Fruit fly (Drosophila melanogaster) whole organism, adult: ENCODE results near the gene Cln3.
"Not testable (repeated sequence)": the region's sequence is repeated elsewhere in the genome, so short reads cannot be mapped to it uniquely, and the experiment has no call there.

ENCODE experiments used
- CG11617 ChIP-seq: fragments of 200-800 bp; sonication (Bioruptor generic); optimal IDR thresholded peaks from 2 replicates; lab custom pipeline; 2017; ENCODE audit warnings: mild to moderate bottlenecking, missing biosample characterization, missing genetic modification reagents, missing genetic modification characterization
- CG12768 ChIP-seq: fragments of 200-800 bp; sonication (Bioruptor generic); optimal IDR thresholded peaks from 2 replicates; lab custom pipeline; 2017; ENCODE audit warnings: missing biosample characterization, missing genetic modification characterization, mild to moderate bottlenecking, moderate library complexity, missing genetic modification reagents
- CG14711 ChIP-seq: fragments of 200-800 bp; sonication (Bioruptor generic); optimal IDR thresholded peaks from 2 replicates; lab custom pipeline; 2018; ENCODE audit warnings: missing biosample characterization, mild to moderate bottlenecking, missing genetic modification characterization, moderate library complexity
- CG1620 ChIP-seq: fragments of 200-800 bp; sonication (Bioruptor generic); optimal IDR thresholded peaks from 2 replicates; lab custom pipeline; 2016; ENCODE audit warnings: missing biosample characterization, missing genetic modification characterization
- CG33017 ChIP-seq: fragments of 200-800 bp; sonication (Bioruptor generic); optimal IDR thresholded peaks from 2 replicates; lab custom pipeline; 2018; ENCODE audit warnings: missing biosample characterization, mild to moderate bottlenecking, missing genetic modification characterization, moderate library complexity
- CG5204 ChIP-seq: fragments of 200-800 bp; sonication (Bioruptor generic); optimal IDR thresholded peaks from 2 replicates; lab custom pipeline; 2016; ENCODE audit warnings: missing biosample characterization, missing genetic modification characterization
- CG7045 ChIP-seq: fragments of 200-800 bp; sonication (Bioruptor generic); optimal IDR thresholded peaks from 2 replicates; lab custom pipeline; 2017; ENCODE audit warnings: missing biosample characterization, mild to moderate bottlenecking, missing genetic modification characterization
- CG7101 ChIP-seq: fragments of 200-800 bp; sonication (Bioruptor generic); optimal IDR thresholded peaks from 2 replicates; lab custom pipeline; 2018; ENCODE audit warnings: missing biosample characterization, mild to moderate bottlenecking, missing genetic modification characterization, moderate library complexity
- Clk ChIP-seq: fragments of 200-800 bp; sonication (Bioruptor generic); optimal IDR thresholded peaks from 2 replicates; lab custom pipeline; 2017; ENCODE audit warnings: missing biosample characterization, missing genetic modification characterization
- Crg-1 ChIP-seq: fragments of 200-800 bp; sonication (Bioruptor generic); optimal IDR thresholded peaks from 2 replicates; lab custom pipeline; 2016; ENCODE audit warnings: missing biosample characterization, missing genetic modification characterization
- Hr96 ChIP-seq: fragments of 200-800 bp; sonication (Bioruptor generic); optimal IDR thresholded peaks from 2 replicates; lab custom pipeline; 2016; ENCODE audit warnings: missing biosample characterization, missing genetic modification characterization
- Mnt ChIP-seq: fragments of 200-800 bp; sonication (Bioruptor generic); optimal IDR thresholded peaks from 2 replicates; lab custom pipeline; 2016; ENCODE audit warnings: missing biosample characterization, mild to moderate bottlenecking, missing genetic modification characterization
- bab1 ChIP-seq: fragments of 200-800 bp; sonication (Bioruptor generic); optimal IDR thresholded peaks from 3 replicates; lab custom pipeline; 2019; ENCODE audit warnings: missing biosample characterization, mild to moderate bottlenecking, missing genetic modification characterization, moderate library complexity
- cic ChIP-seq: fragments of 200-800 bp; sonication (Bioruptor generic); optimal IDR thresholded peaks from 2 replicates; lab custom pipeline; 2017; ENCODE audit warnings: missing biosample characterization, mild to moderate bottlenecking, missing genetic modification characterization, moderate library complexity
- cnc ChIP-seq, 2 experiments: fragments of >200 bp; optimal IDR thresholded peaks; 2 replicates each; lab custom pipeline; 2017
- kay ChIP-seq: fragments of 200-800 bp; sonication (Bioruptor generic); peaks from one replicate; lab custom pipeline; 2016; ENCODE audit warnings: missing biosample characterization, missing genetic modification characterization, borderline replicate concordance
- ovo ChIP-seq: fragments of 200-800 bp; sonication (Bioruptor generic); optimal IDR thresholded peaks from 2 replicates; lab custom pipeline; 2016; ENCODE audit warnings: missing biosample characterization, missing genetic modification characterization
- pad ChIP-seq: fragments of 200-800 bp; sonication (Bioruptor generic); optimal IDR thresholded peaks from 3 replicates; lab custom pipeline; 2017; ENCODE audit warnings: missing biosample characterization, missing genetic modification characterization, mild to moderate bottlenecking, moderate library complexity, missing genetic modification reagents
- tj ChIP-seq: fragments of 200-800 bp; sonication (Bioruptor generic); optimal IDR thresholded peaks from 3 replicates; lab custom pipeline; 2017; ENCODE audit warnings: missing biosample characterization, mild to moderate bottlenecking, missing genetic modification characterization, moderate library complexity
- toe ChIP-seq: fragments of 200-800 bp; sonication (Bioruptor generic); optimal IDR thresholded peaks from 2 replicates; lab custom pipeline; 2016; ENCODE audit warnings: missing biosample characterization, missing genetic modification characterization

Gene Cln3

dm6 chr3L:17814036-17814435, at the start of gene Cln3:
Gene Cln3, minus strand, starts transcription at chr3L:17814119.
- peak; percentile 32 for TF ChIP-seq CG7101
- peak; percentile 72 for TF ChIP-seq CG7045 (GFP tag; lab: Kevin White, UChicago)
- TF ChIP-seq Crg-1: no peak
- peak; percentile 79 for TF ChIP-seq CG33017 (tag; lab: Kevin White, UChicago)
- peak; percentile 48 for TF ChIP-seq CG5204 (GFP tag; lab: Kevin White, UChicago)
- TF ChIP-seq tj (GFP tag; lab: Kevin White, UChicago): peak; percentile 21
- TF ChIP-seq toe: peak; percentile 37
- no peak for TF ChIP-seq bab1
- peak; percentile 6 for TF ChIP-seq kay (GFP tag; lab: Kevin White, UChicago)
- no peak for TF ChIP-seq Clk
- TF ChIP-seq CG14711: no peak
- TF ChIP-seq cnc (optimal IDR thresholded peaks at IDR 0.05; lab: Kevin White, UChicago): no peak
- peak; percentile 74 for TF ChIP-seq CG12768 (GFP tag; lab: Kevin White, UChicago)
- TF ChIP-seq Hr96 (GFP tag; lab: Kevin White, UChicago): peak; percentile 32
- no peak for TF ChIP-seq CG1620 (GFP tag; lab: Kevin White, UChicago)
- peak; percentile 82 for TF ChIP-seq cic (GFP tag; lab: Kevin White, UChicago)
- TF ChIP-seq Mnt (GFP tag; lab: Kevin White, UChicago): peak; percentile 8
- TF ChIP-seq ovo (GFP tag; lab: Kevin White, UChicago): no peak
- peak; percentile 41 for TF ChIP-seq pad (GFP tag; lab: Kevin White, UChicago)
- TF ChIP-seq CG11617 (GFP tag; lab: Kevin White, UChicago): peak; percentile 6

- TF ChIP-seq CG11617 (GFP tag; lab: Kevin White, UChicago); pad (GFP tag; lab: Kevin White, UChicago); Crg-1: not testable (repeated sequence)
Measured at dm6 chr3L:17858174-17858573, 44.3 kb upstream of the Cln3 start, which contains the start of gene CG34002. Gene CG34002, plus strand, starts transcription at chr3L:17858474.

- TF ChIP-seq CG7045 (GFP tag; lab: Kevin White, UChicago) (peak; percentile 81), kay (GFP tag; lab: Kevin White, UChicago) (no peak), bab1 (peak; percentile 77), Mnt (GFP tag; lab: Kevin White, UChicago) (peak; percentile 57), cic (GFP tag; lab: Kevin White, UChicago) (no peak), CG12768 (GFP tag; lab: Kevin White, UChicago) (peak; percentile 74), CG33017 (tag; lab: Kevin White, UChicago) (peak; percentile 80), Clk (peak; percentile 7), Hr96 (GFP tag; lab: Kevin White, UChicago) (peak; percentile 56), Crg-1 (peak; percentile 32), toe (peak; percentile 61), cnc (optimal IDR thresholded peaks at IDR 0.05; lab: Kevin White, UChicago) (no peak), ovo (GFP tag; lab: Kevin White, UChicago) (peak; percentile 16), CG11617 (GFP tag; lab: Kevin White, UChicago) (peak; percentile 92), CG14711 (peak; percentile 95), CG1620 (GFP tag; lab: Kevin White, UChicago) (peak; percentile 3), pad (GFP tag; lab: Kevin White, UChicago) (peak; percentile 73), CG7101 (peak; percentile 82), CG5204 (GFP tag; lab: Kevin White, UChicago) (peak; percentile 54), tj (GFP tag; lab: Kevin White, UChicago) (peak; percentile 64)
Measured at dm6 chr3L:17856655-17857479, 42.9 kb upstream of the Cln3 start, which contains the start of gene CG5535. Gene CG5535, minus strand, starts transcription at chr3L:17856794.

- TF ChIP-seq bab1 (peak; percentile 35), CG33017 (tag; lab: Kevin White, UChicago) (no peak)
Measured at dm6 chr3L:17849517-17849916, 35.6 kb upstream of the Cln3 start, which contains the start of gene TrpRS-m. Gene TrpRS-m, plus strand, starts transcription at chr3L:17849727.

- TF ChIP-seq pad (GFP tag; lab: Kevin White, UChicago) (no peak), toe (peak; percentile 55), CG33017 (tag; lab: Kevin White, UChicago) (no peak), CG11617 (GFP tag; lab: Kevin White, UChicago) (peak; percentile 13), Clk (no peak), tj (GFP tag; lab: Kevin White, UChicago) (no peak), bab1 (peak; percentile 27), CG14711 (no peak), CG12768 (GFP tag; lab: Kevin White, UChicago) (no peak), cic (GFP tag; lab: Kevin White, UChicago) (no peak), CG5204 (GFP tag; lab: Kevin White, UChicago) (no peak), CG7045 (GFP tag; lab: Kevin White, UChicago) (peak; percentile 20), Crg-1 (no peak), CG1620 (GFP tag; lab: Kevin White, UChicago) (no peak), ovo (GFP tag; lab: Kevin White, UChicago) (no peak), CG7101 (no peak), Mnt (GFP tag; lab: Kevin White, UChicago) (peak; percentile 2), Hr96 (GFP tag; lab: Kevin White, UChicago) (peak; percentile 57), cnc (optimal IDR thresholded peaks at IDR 0.05; lab: Kevin White, UChicago) (no peak), kay (GFP tag; lab: Kevin White, UChicago) (no peak)
Measured at dm6 chr3L:17846982-17847355, 33.0 kb upstream of the Cln3 start.
